Fruit fly (Drosophila melanogaster) whole organism, prepupa: ENCODE data around the gene CG13137.

Experiments used
- CG10631 ChIP-seq: fragments of 200-800 bp; sonication (Bioruptor generic); optimal IDR thresholded peaks from 2 replicates; lab custom pipeline; 2016; ENCODE audit warnings: missing biosample characterization, missing genetic modification characterization
- CG10669 ChIP-seq: fragments of 200-800 bp; sonication (Bioruptor generic); optimal IDR thresholded peaks from 3 replicates; lab custom pipeline; 2018; ENCODE audit warnings: missing biosample characterization, mild to moderate bottlenecking, missing genetic modification characterization, moderate library complexity
- CG11294 ChIP-seq: fragments of 200-800 bp; sonication (Bioruptor generic); IDR thresholded peaks from 2 replicates; pipeline ENCODE4 v1.3.6; 2022; ENCODE audit warnings: missing biosample characterization, missing genetic modification characterization
- CG11762 ChIP-seq: fragments of 200-800 bp; sonication (Bioruptor generic); optimal IDR thresholded peaks from 3 replicates; lab custom pipeline; 2016; ENCODE audit warnings: missing biosample characterization, missing genetic modification characterization; ENCODE audit not compliant: insufficient read depth
- CG11902 ChIP-seq: fragments of 200-800 bp; sonication (Bioruptor generic); optimal IDR thresholded peaks from 3 replicates; lab custom pipeline; 2016; ENCODE audit warnings: missing biosample characterization, missing genetic modification characterization
- CG16779 ChIP-seq: fragments of 200-800 bp; sonication (Bioruptor generic); optimal IDR thresholded peaks from 3 replicates; lab custom pipeline; 2017; ENCODE audit warnings: missing biosample characterization, mild to moderate bottlenecking, missing genetic modification characterization
- CG34406 ChIP-seq: fragments of 200-800 bp; sonication (Bioruptor generic); optimal IDR thresholded peaks from 3 replicates; lab custom pipeline; 2016; ENCODE audit warnings: missing biosample characterization, missing genetic modification characterization
- CG3919 ChIP-seq: fragments of 200-800 bp; sonication (Bioruptor generic); optimal IDR thresholded peaks from 3 replicates; lab custom pipeline; 2016; ENCODE audit warnings: missing biosample characterization, missing genetic modification characterization
- CG4318 ChIP-seq: fragments of 200-800 bp; sonication (Bioruptor generic); optimal IDR thresholded peaks from 3 replicates; lab custom pipeline; 2017; ENCODE audit warnings: missing biosample characterization, mild to moderate bottlenecking, missing genetic modification characterization
- CG6163 ChIP-seq: fragments of 200-800 bp; sonication (Bioruptor generic); IDR thresholded peaks from 3 replicates; pipeline ENCODE4 v1.3.6; 2022; ENCODE audit warnings: missing biosample characterization, missing genetic modification characterization
- CG6792 ChIP-seq: fragments of 200-800 bp; sonication (Bioruptor generic); optimal IDR thresholded peaks from 3 replicates; lab custom pipeline; 2016; ENCODE audit warnings: missing biosample characterization, missing genetic modification characterization
- CG6808 ChIP-seq: fragments of 200-800 bp; sonication (Bioruptor generic); optimal IDR thresholded peaks from 3 replicates; lab custom pipeline; 2017; ENCODE audit warnings: missing biosample characterization, missing genetic modification characterization, mild to moderate bottlenecking, moderate library complexity, missing genetic modification reagents
- CG6854 ChIP-seq: fragments of 200-800 bp; sonication (Bioruptor generic); optimal IDR thresholded peaks from 2 replicates; lab custom pipeline; 2017; ENCODE audit warnings: missing biosample characterization, mild to moderate bottlenecking, missing genetic modification characterization
- CG7368 ChIP-seq: fragments of 200-800 bp; sonication (Bioruptor generic); optimal IDR thresholded peaks from 3 replicates; lab custom pipeline; 2016; ENCODE audit warnings: missing biosample characterization, missing genetic modification characterization
- CG8119 ChIP-seq: fragments of 200-800 bp; sonication (Bioruptor generic); IDR thresholded peaks from 3 replicates; pipeline ENCODE4 v1.3.6; 2022; ENCODE audit warnings: missing biosample characterization, missing genetic modification characterization
- CG8632 ChIP-seq: fragments of 200-800 bp; sonication (Bioruptor generic); optimal IDR thresholded peaks from 3 replicates; lab custom pipeline; 2016; ENCODE audit warnings: missing biosample characterization, missing genetic modification characterization
- Eip75B ChIP-seq: fragments of 200-800 bp; sonication (Bioruptor generic); optimal IDR thresholded peaks from 3 replicates; lab custom pipeline; 2016; ENCODE audit warnings: missing biosample characterization, missing genetic modification characterization
- Eip78C ChIP-seq: fragments of 200-800 bp; sonication (Bioruptor generic); peaks from one replicate; lab custom pipeline; 2016; ENCODE audit warnings: missing biosample characterization, missing genetic modification characterization
- Eip93F ChIP-seq: fragments of 200-800 bp; sonication (Bioruptor generic); optimal IDR thresholded peaks from 2 replicates; lab custom pipeline; 2016; ENCODE audit warnings: missing biosample characterization, mild to moderate bottlenecking, missing genetic modification characterization
- Ets21C ChIP-seq: fragments of 200-800 bp; sonication (Bioruptor generic); optimal IDR thresholded peaks from 3 replicates; lab custom pipeline; 2016; ENCODE audit warnings: missing biosample characterization, missing genetic modification characterization
- Ets96B ChIP-seq: fragments of 200-800 bp; optimal IDR thresholded peaks from 2 replicates; lab custom pipeline; 2019; ENCODE audit warnings: missing biosample characterization, mild to moderate bottlenecking, missing genetic modification characterization, moderate library complexity
- Lpt ChIP-seq: fragments of 200-800 bp; sonication (Bioruptor generic); optimal IDR thresholded peaks from 3 replicates; lab custom pipeline; 2016; ENCODE audit warnings: missing biosample characterization, missing genetic modification characterization
- Met ChIP-seq: fragments of 200-800 bp; sonication (Bioruptor generic); optimal IDR thresholded peaks from 3 replicates; lab custom pipeline; 2016; ENCODE audit warnings: missing biosample characterization, missing genetic modification characterization
- OdsH ChIP-seq: fragments of 200-800 bp; sonication (Bioruptor generic); optimal IDR thresholded peaks from 3 replicates; lab custom pipeline; 2016; ENCODE audit warnings: missing biosample characterization, missing genetic modification characterization
- Smox ChIP-seq: fragments of 200-800 bp; sonication (Bioruptor generic); optimal IDR thresholded peaks from 3 replicates; lab custom pipeline; 2016; ENCODE audit warnings: missing biosample characterization, missing genetic modification characterization
- Sox102F ChIP-seq: fragments of 200-800 bp; sonication (Bioruptor generic); optimal IDR thresholded peaks from 2 replicates; lab custom pipeline; 2016; ENCODE audit warnings: missing biosample characterization, mild to moderate bottlenecking, missing genetic modification characterization
- Sox14 ChIP-seq: fragments of 200-800 bp; sonication (Bioruptor generic); optimal IDR thresholded peaks from 3 replicates; lab custom pipeline; 2016; ENCODE audit warnings: missing biosample characterization, missing genetic modification characterization
- Sox15 ChIP-seq: fragments of 200-800 bp; sonication (Bioruptor generic); optimal IDR thresholded peaks from 3 replicates; lab custom pipeline; 2016; ENCODE audit warnings: missing biosample characterization, missing genetic modification characterization
- achi ChIP-seq: fragments of 200-800 bp; sonication (Bioruptor generic); optimal IDR thresholded peaks from 3 replicates; lab custom pipeline; 2016; ENCODE audit warnings: missing biosample characterization, missing genetic modification characterization
- acj6 ChIP-seq: fragments of 200-800 bp; sonication (Bioruptor generic); optimal IDR thresholded peaks from 3 replicates; lab custom pipeline; 2016; ENCODE audit warnings: missing biosample characterization, missing genetic modification characterization
- cyc ChIP-seq: fragments of 200-800 bp; sonication (Bioruptor generic); optimal IDR thresholded peaks from 3 replicates; lab custom pipeline; 2016; ENCODE audit warnings: missing biosample characterization, missing genetic modification characterization
- dac ChIP-seq: fragments of 200-800 bp; sonication (Bioruptor generic); optimal IDR thresholded peaks from 2 replicates; lab custom pipeline; 2017; ENCODE audit warnings: missing biosample characterization, mild to moderate bottlenecking, missing genetic modification characterization
- dsx ChIP-seq: fragments of 200-800 bp; optimal IDR thresholded peaks from 3 replicates; lab custom pipeline; 2019; ENCODE audit warnings: missing biosample characterization, mild to moderate bottlenecking, missing genetic modification characterization, moderate library complexity; ENCODE audit not compliant: poor library complexity, severe bottlenecking
- eg ChIP-seq: fragments of 200-800 bp; sonication (Bioruptor generic); IDR thresholded peaks from 3 replicates; pipeline ENCODE4 v1.3.6; 2022; ENCODE audit warnings: missing biosample characterization, missing genetic modification characterization
- esn ChIP-seq: fragments of 200-800 bp; sonication (Bioruptor generic); optimal IDR thresholded peaks from 2 replicates; lab custom pipeline; 2016; ENCODE audit warnings: missing biosample characterization, mild to moderate bottlenecking, missing genetic modification characterization, moderate library complexity
- fd59A ChIP-seq: fragments of 200-800 bp; sonication (Bioruptor generic); optimal IDR thresholded peaks from 2 replicates; lab custom pipeline; 2017; ENCODE audit warnings: missing biosample characterization, mild to moderate bottlenecking, missing genetic modification characterization, missing genetic modification reagents
- fd85E ChIP-seq: fragments of 200-800 bp; sonication (Bioruptor generic); optimal IDR thresholded peaks from 3 replicates; lab custom pipeline; 2016; ENCODE audit warnings: missing biosample characterization, missing genetic modification characterization
- fkh ChIP-seq: fragments of 200-800 bp; sonication (Bioruptor generic); optimal IDR thresholded peaks from 3 replicates; lab custom pipeline; 2017; ENCODE audit warnings: missing biosample characterization, mild to moderate bottlenecking, missing genetic modification characterization, moderate library complexity
- net ChIP-seq: fragments of 200-800 bp; sonication (Bioruptor generic); optimal IDR thresholded peaks from 3 replicates; lab custom pipeline; 2016; ENCODE audit warnings: missing biosample characterization, missing genetic modification characterization
- pdm3 ChIP-seq: fragments of 200-800 bp; sonication (Bioruptor generic); optimal IDR thresholded peaks from 3 replicates; lab custom pipeline; 2016; ENCODE audit warnings: missing biosample characterization, missing genetic modification characterization
- salr ChIP-seq, 2 experiments: fragments of 200-800 bp; sonication (Bioruptor generic); optimal IDR thresholded peaks; 3 replicates each; lab custom pipeline; 2016 to 2018; ENCODE audit warnings: missing biosample characterization in 2 of 2, missing genetic modification characterization in 2 of 2, mild to moderate bottlenecking in 1 of 2
- ss ChIP-seq, 2 experiments: fragments of 200-800 bp; sonication (Bioruptor generic); optimal IDR thresholded peaks; 2 replicates in 1 of 2; 3 replicates in 1 of 2; lab custom pipeline; 2017 to 2018; ENCODE audit warnings: mild to moderate bottlenecking in 2 of 2, missing biosample characterization in 2 of 2, missing genetic modification characterization in 2 of 2, moderate library complexity in 1 of 2
- svp ChIP-seq: fragments of 200-800 bp; sonication (Bioruptor generic); peaks from one replicate; lab custom pipeline; 2016; ENCODE audit warnings: missing biosample characterization, missing genetic modification characterization
- topi ChIP-seq: fragments of 200-800 bp; sonication (Bioruptor generic); optimal IDR thresholded peaks from 3 replicates; lab custom pipeline; 2016; ENCODE audit warnings: missing biosample characterization, missing genetic modification characterization
- vri ChIP-seq: fragments of 200-800 bp; sonication (Bioruptor generic); optimal IDR thresholded peaks from 3 replicates; lab custom pipeline; 2016; ENCODE audit warnings: missing biosample characterization, mild to moderate bottlenecking, missing genetic modification characterization

CG13137 gene

dm6 chr2L:10143334-10143733 is 29.2 kb upstream of the CG13137 start (continued):
- TF ChIP-seq CG8119 (GFP tag; lab: Robert Waterston, UW) (no peak), CG6163 (GFP tag; lab: Robert Waterston, UW) (peak; percentile 59; the same call in 2 of the 3 replicates), svp (GFP tag; lab: Kevin White, UChicago) (no peak), CG7368 (GFP tag; lab: Kevin White, UChicago) (peak; percentile 48), CG11902 (GFP tag; lab: Kevin White, UChicago) (no peak), ss (GFP tag; optimal IDR thresholded peaks at IDR 0.05; lab: Kevin White, UChicago) (peak in 1 of 2 experiments; percentile 54), Lpt (GFP tag; lab: Kevin White, UChicago) (no peak), cyc (GFP tag; lab: Kevin White, UChicago) (no peak), Sox15 (no peak), Met (GFP tag; lab: Kevin White, UChicago) (peak; percentile 1), Eip75B (GFP tag; lab: Kevin White, UChicago) (peak; percentile 10), Sox102F (GFP tag; lab: Kevin White, UChicago) (no peak), eg (GFP tag; lab: Robert Waterston, UW) (no peak; the same call in 2 of the 3 replicates), CG8632 (GFP tag; lab: Kevin White, UChicago) (no peak), achi (GFP tag; lab: Kevin White, UChicago) (no peak), pdm3 (GFP tag; lab: Kevin White, UChicago) (no peak), topi (peak; percentile 41), acj6 (GFP tag; lab: Kevin White, UChicago) (no peak), fd85E (GFP tag; lab: Kevin White, UChicago) (no peak), dac (GFP tag; lab: Kevin White, UChicago) (no peak), CG3919 (GFP tag; lab: Kevin White, UChicago) (peak; percentile 57), CG11294 (GFP tag; lab: Robert Waterston, UW) (no peak), salr (GFP tag; optimal IDR thresholded peaks at IDR 0.05; lab: Kevin White, UChicago) (no peak), Smox (GFP tag; lab: Kevin White, UChicago) (no peak), CG4318 (no peak), CG16779 (tag; lab: Kevin White, UChicago) (no peak), CG6808 (GFP tag; lab: Kevin White, UChicago) (no peak)

DNA sequence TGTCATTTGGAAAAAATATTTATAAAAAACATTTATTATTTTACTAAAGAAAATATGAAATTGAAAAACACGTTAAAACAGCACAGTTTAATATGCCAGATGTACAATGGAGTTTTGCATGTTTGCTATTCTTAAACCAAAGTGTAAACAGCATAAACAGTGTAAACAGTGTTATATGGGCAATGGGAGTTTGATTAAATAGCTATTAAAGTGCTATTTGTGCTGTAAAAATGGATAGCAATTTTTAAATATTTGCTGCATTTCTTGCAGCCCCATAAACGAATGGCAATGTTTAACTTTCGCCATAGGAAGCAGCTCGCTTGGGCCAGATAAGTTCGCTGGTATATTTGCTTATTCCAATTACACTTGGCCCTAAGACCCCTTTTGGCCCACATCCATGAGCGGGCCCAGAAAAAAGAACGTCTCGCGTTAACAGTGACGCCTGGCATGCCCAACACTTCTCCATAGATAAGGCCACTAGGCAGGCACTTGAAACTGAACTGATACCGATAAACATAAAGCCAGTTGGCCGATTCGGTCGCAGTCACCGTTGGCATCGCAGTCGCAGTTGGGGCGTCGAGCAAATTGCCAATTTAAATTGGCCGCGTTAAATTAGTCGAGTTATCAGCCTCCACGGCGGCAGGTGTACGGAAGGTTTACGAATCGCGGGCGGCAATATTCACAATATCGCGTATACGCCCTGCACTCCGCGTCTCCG is 28.1 kb upstream of the CG13137 start, which contains the start of gene CG4839:
Gene CG4839, plus strand, starts transcription at position 541 of the 718 bp plus-strand sequence.
- TF ChIP-seq acj6 (GFP tag; lab: Kevin White, UChicago) (peak; percentile 42), CG4318 (no peak), Ets96B (no peak), ss (GFP tag; optimal IDR thresholded peaks at IDR 0.05; lab: Kevin White, UChicago) (no peak), CG6163 (GFP tag; lab: Robert Waterston, UW) (0 out of 3 replicates have a peak, but pooled peaks have one; percentile 28), OdsH (GFP tag; lab: Kevin White, UChicago) (peak; percentile 38), CG11902 (GFP tag; lab: Kevin White, UChicago) (no peak), CG34406 (GFP tag; lab: Kevin White, UChicago) (peak; percentile 36), CG10631 (GFP tag; lab: Kevin White, UChicago) (peak; percentile 22), CG11762 (GFP tag; lab: Kevin White, UChicago) (peak; percentile 17), CG16779 (tag; lab: Kevin White, UChicago) (no peak), CG10669 (GFP tag; lab: Kevin White, UChicago) (no peak), vri (peak; percentile 29), Met (GFP tag; lab: Kevin White, UChicago) (peak; percentile 41), salr (GFP tag; optimal IDR thresholded peaks at IDR 0.05; lab: Kevin White, UChicago) (no peak), cyc (GFP tag; lab: Kevin White, UChicago) (peak; percentile 31), Sox14 (GFP tag; lab: Kevin White, UChicago) (no peak), CG8632 (GFP tag; lab: Kevin White, UChicago) (peak; percentile 32), CG3919 (GFP tag; lab: Kevin White, UChicago) (peak; percentile 31), CG6808 (GFP tag; lab: Kevin White, UChicago) (no peak), Ets21C (GFP tag; lab: Kevin White, UChicago) (no peak), dsx (GFP tag; lab: Kevin White, UChicago) (no peak), CG6792 (GFP tag; lab: Kevin White, UChicago) (peak; percentile 47), fd59A (GFP tag; lab: Kevin White, UChicago) (no peak), Smox (GFP tag; lab: Kevin White, UChicago) (peak; percentile 7), fkh (GFP tag; lab: Kevin White, UChicago) (peak; percentile 24), Sox102F (GFP tag; lab: Kevin White, UChicago) (peak; percentile 9), dac (GFP tag; lab: Kevin White, UChicago) (no peak), Eip93F (GFP tag; lab: Kevin White, UChicago) (no peak), Eip78C (GFP tag; lab: Kevin White, UChicago) (peak; percentile 83), esn (peak; percentile 62), eg (GFP tag; lab: Robert Waterston, UW) (no peak), CG6854 (GFP tag; lab: Kevin White, UChicago) (no peak), pdm3 (GFP tag; lab: Kevin White, UChicago) (peak; percentile 39), net (GFP tag; lab: Kevin White, UChicago) (no peak)
